Worm (Caenorhabditis elegans): Measurements from ENCODE around the gene lipl-2.

ce11 chrV:9752918-9753317 is 38.4 kb upstream of the lipl-2 start, which contains the start of gene F58E6.6:
- TF ChIP-seq ceh-13 (GFP tag; optimal IDR thresholded peaks at IDR 0.05): no peak
- TF ChIP-seq ama-1 (optimal IDR thresholded peaks at IDR 0.05): no peak
- no peak for TF ChIP-seq ets-7 (tag; optimal IDR thresholded peaks at IDR 0.05)
